Worm (Caenorhabditis elegans) whole organism, mixed stage, embryonic: ENCODE results near the gene K11H12.3.

Source experiments
- elt-3 ChIP-seq: fragments of 150-350 bp; optimal IDR thresholded peaks from 2 replicates; lab custom pipeline; 2014; ENCODE audit warnings: missing biosample characterization, missing genetic modification characterization
- unc-39 ChIP-seq: fragments of 150-350 bp; optimal IDR thresholded peaks from 2 replicates; lab custom pipeline; 2014; ENCODE audit warnings: missing biosample characterization, missing genetic modification characterization

ce11 chrIV:627237-627636 lies 46.0 kb downstream of the K11H12.3 start, which contains the start of gene nhr-76:
- TF ChIP-seq unc-39 (tag; lab: Kevin White, UChicago) = no peak
- TF ChIP-seq elt-3 (tag; lab: Kevin White, UChicago) = no peak
